Worm (Caenorhabditis elegans): Measurements from ENCODE around the gene F23G4.1.
A peak's percentile ranks its signal among the peaks of the same experiment; 100 is the strongest.

The F23G4.1 gene

ce11 chrX:6641509-6641908, 38.5 kb upstream of the F23G4.1 start:
- no peak for TF ChIP-seq R02D3.7 (tag; optimal IDR thresholded peaks at IDR 0.05)
- no peak for TF ChIP-seq C34F6.9 (tag; optimal IDR thresholded peaks at IDR 0.05)
- TF ChIP-seq crh-2 (tag; optimal IDR thresholded peaks at IDR 0.05), result peak; percentile 28
- peak; percentile 24 for TF ChIP-seq nhr-129 (tag; optimal IDR thresholded peaks at IDR 0.05)
- TF ChIP-seq zag-1 (tag; optimal IDR thresholded peaks at IDR 0.05), result no peak
- TF ChIP-seq snpc-4 (tag; optimal IDR thresholded peaks at IDR 0.05), result no peak
- TF ChIP-seq lin-11 (tag; optimal IDR thresholded peaks at IDR 0.05), result no peak
- peak; percentile 7 for TF ChIP-seq nhr-25 (tag; optimal IDR thresholded peaks at IDR 0.05)
- TF ChIP-seq ceh-82 (tag; optimal IDR thresholded peaks at IDR 0.05), result no peak
- no peak for TF ChIP-seq ZK546.5 (tag; optimal IDR thresholded peaks at IDR 0.05)
- peak in 1 of 2 experiments; percentile 54 for TF ChIP-seq lsy-2 (tag; optimal IDR thresholded peaks at IDR 0.05)
- TF ChIP-seq gmeb-1 (tag; optimal IDR thresholded peaks at IDR 0.05), result no peak
- no peak for TF ChIP-seq nhr-6 (tag; optimal IDR thresholded peaks at IDR 0.05)
- TF ChIP-seq unc-39 (tag; optimal IDR thresholded peaks at IDR 0.05), result no peak
- TF ChIP-seq alr-1 (tag; optimal IDR thresholded peaks at IDR 0.05), result no peak
- TF ChIP-seq blmp-1 (tag; optimal IDR thresholded peaks at IDR 0.05; ENCODE audit: insufficient read depth), result no peak
- TF ChIP-seq lin-13 (GFP tag; optimal IDR thresholded peaks at IDR 0.05), result peak; percentile 21

- TF ChIP-seq snpc-4 (tag; optimal IDR thresholded peaks at IDR 0.05) (no peak), ZK546.5 (tag; optimal IDR thresholded peaks at IDR 0.05) (no peak), aly-2 (tag; optimal IDR thresholded peaks at IDR 0.05) (no peak), egl-27 (tag; optimal IDR thresholded peaks at IDR 0.05) (no peak), nhr-129 (tag; optimal IDR thresholded peaks at IDR 0.05) (no peak), mab-5 (tag; optimal IDR thresholded peaks at IDR 0.05) (no peak), alr-1 (tag; optimal IDR thresholded peaks at IDR 0.05) (no peak), C34F6.9 (tag; optimal IDR thresholded peaks at IDR 0.05) (no peak), lsy-2 (tag; optimal IDR thresholded peaks at IDR 0.05) (no peak), fos-1 (tag; optimal IDR thresholded peaks at IDR 0.05) (no peak), nhr-77 (tag; optimal IDR thresholded peaks at IDR 0.05) (no peak), blmp-1 (tag; optimal IDR thresholded peaks at IDR 0.05; ENCODE audit: insufficient read depth) (peak; percentile 19), unc-62 (GFP tag; optimal IDR thresholded peaks at IDR 0.05) (no peak), unc-55 (GFP tag; optimal IDR thresholded peaks at IDR 0.05) (no peak), zag-1 (tag; optimal IDR thresholded peaks at IDR 0.05) (no peak), ztf-4 (tag; optimal IDR thresholded peaks at IDR 0.05) (no peak), lin-39 (tag; optimal IDR thresholded peaks at IDR 0.05) (no peak), sma-9 (GFP tag; optimal IDR thresholded peaks at IDR 0.05) (peak; percentile 48), sma-9 (tag; optimal IDR thresholded peaks at IDR 0.05) (no peak), nhr-10 (tag; optimal IDR thresholded peaks at IDR 0.05) (no peak), nhr-25 (tag; optimal IDR thresholded peaks at IDR 0.05) (peak; percentile 5), R02D3.7 (tag; optimal IDR thresholded peaks at IDR 0.05) (no peak), mdl-1 (tag; optimal IDR thresholded peaks at IDR 0.05) (no peak), nhr-6 (tag; optimal IDR thresholded peaks at IDR 0.05) (no peak)
Observed at ce11 chrX:6640570-6641199, 37.7 kb upstream of the F23G4.1 start, which contains the start of gene nhr-120. Gene nhr-120 (minus strand): TSS chrX:6640620.

- TF ChIP-seq elt-3 (tag; optimal IDR thresholded peaks at IDR 0.05) (no peak), ztf-4 (tag; optimal IDR thresholded peaks at IDR 0.05) (peak; percentile 27), nhr-77 (tag; optimal IDR thresholded peaks at IDR 0.05) (no peak), crh-2 (tag; optimal IDR thresholded peaks at IDR 0.05) (peak; percentile 48), nhr-10 (tag; optimal IDR thresholded peaks at IDR 0.05) (no peak), ama-1 (optimal IDR thresholded peaks at IDR 0.05) (no peak), gmeb-1 (tag; optimal IDR thresholded peaks at IDR 0.05) (peak; percentile 22), sma-3 (GFP tag; optimal IDR thresholded peaks at IDR 0.05) (peak; percentile 70), nhr-21 (tag; optimal IDR thresholded peaks at IDR 0.05) (peak; percentile 13), mab-5 (tag; optimal IDR thresholded peaks at IDR 0.05) (no peak), nhr-25 (tag; optimal IDR thresholded peaks at IDR 0.05) (peak; percentile 67), nhr-23 (tag; optimal IDR thresholded peaks at IDR 0.05) (no peak), peb-1 (tag; optimal IDR thresholded peaks at IDR 0.05) (no peak), fos-1 (tag; optimal IDR thresholded peaks at IDR 0.05) (peak; percentile 86), sma-9 (GFP tag; optimal IDR thresholded peaks at IDR 0.05) (peak; percentile 84), sma-9 (tag; optimal IDR thresholded peaks at IDR 0.05) (no peak), zag-1 (tag; optimal IDR thresholded peaks at IDR 0.05) (no peak), lsy-2 (tag; optimal IDR thresholded peaks at IDR 0.05) (no peak), blmp-1 (tag; optimal IDR thresholded peaks at IDR 0.05; ENCODE audit: insufficient read depth) (peak; percentile 48), nhr-12 (tag; optimal IDR thresholded peaks at IDR 0.05) (no peak), ceh-16 (tag; optimal IDR thresholded peaks at IDR 0.05) (no peak)
Observed at ce11 chrX:6638985-6639573, 36.1 kb upstream of the F23G4.1 start.
